Worm (Caenorhabditis elegans): ENCODE results near the gene C14A4.8.

The C14A4.8 gene

ce11 chrII:10563368-10563767 lies 34.6 kb downstream of the C14A4.8 start, which contains the start of gene cdc-48.1:
cdc-48.1 (minus strand) TSS chrII:10563407.
- TF ChIP-seq F10E7.11 (tag; optimal IDR thresholded peaks at IDR 0.05) (peak; percentile 87), snpc-1.3 (tag; optimal IDR thresholded peaks at IDR 0.05; ENCODE audit: insufficient read depth) (peak; percentile 98), repo-1 (tag; optimal IDR thresholded peaks at IDR 0.05) (peak; percentile 98), ztf-18 (tag; optimal IDR thresholded peaks at IDR 0.05) (peak; percentile 89), ztf-6 (GFP tag; IDR thresholded peaks at IDR 0.05) (peak; percentile 99), lin-35 (GFP tag; optimal IDR thresholded peaks at IDR 0.05) (peak; percentile 98 to 100 (median 100)), akir-1 (GFP tag; optimal IDR thresholded peaks at IDR 0.05) (peak; percentile 75), Y53F4B.3 (GFP tag; IDR thresholded peaks at IDR 0.05) (peak; percentile 94), cebp-1 (GFP tag; IDR thresholded peaks at IDR 0.05) (peak; percentile 94), cebp-1 (tag; optimal IDR thresholded peaks at IDR 0.05) (peak; percentile 98), pha-4 (tag; optimal IDR thresholded peaks at IDR 0.05) (peak; percentile 98), atf-7 (tag; optimal IDR thresholded peaks at IDR 0.05) (peak; percentile 99), lsy-27 (tag; optimal IDR thresholded peaks at IDR 0.05; ENCODE audit: borderline replicate concordance, insufficient read depth) (peak; percentile 70), sea-2 (GFP tag; IDR thresholded peaks at IDR 0.05) (peak; percentile 83; the same call in 1 of the 2 replicates), lin-26 (GFP tag; IDR thresholded peaks at IDR 0.05) (peak; percentile 95), F33H1.4 (GFP tag; IDR thresholded peaks at IDR 0.05) (peak; percentile 96), sdz-38 (tag; optimal IDR thresholded peaks at IDR 0.05) (no peak), lsl-1 (GFP tag; optimal IDR thresholded peaks at IDR 0.05) (peak; percentile 96), ztf-22 (GFP tag; optimal IDR thresholded peaks at IDR 0.05) (peak; percentile 97), athp-1 (tag; optimal IDR thresholded peaks at IDR 0.05) (peak; percentile 100), Y79H2A.3 (GFP tag; conservative IDR thresholded peaks at IDR 0.05) (peak; percentile 96), F55B11.4 (tag; optimal IDR thresholded peaks at IDR 0.05; ENCODE audit: borderline replicate concordance, insufficient read depth) (no peak), F57A8.1 (GFP tag; optimal IDR thresholded peaks at IDR 0.05) (peak; percentile 84), C06A6.2 (GFP tag; conservative IDR thresholded peaks at IDR 0.05) (peak; percentile 98), lin-54 (GFP tag; optimal IDR thresholded peaks at IDR 0.05) (peak; percentile 100), hlh-26 (GFP tag; conservative IDR thresholded peaks at IDR 0.05) (no peak), T26A5.8 (tag; optimal IDR thresholded peaks at IDR 0.05) (peak; percentile 56), ceh-100 (GFP tag; IDR thresholded peaks at IDR 0.05) (peak; percentile 94), die-1 (tag; optimal IDR thresholded peaks at IDR 0.05) (peak; percentile 89), T07F8.4 (tag; optimal IDR thresholded peaks at IDR 0.05) (peak; percentile 90), nhr-120 (GFP tag; IDR thresholded peaks at IDR 0.05) (peak; percentile 92), let-607 (tag; optimal IDR thresholded peaks at IDR 0.05) (peak; percentile 98), snpc-3.4 (tag; optimal IDR thresholded peaks at IDR 0.05) (peak; percentile 99), F49E8.2 (tag; optimal IDR thresholded peaks at IDR 0.05; ENCODE audit: insufficient read depth) (peak; percentile 99), Y53G8AR.9 (GFP tag; conservative IDR thresholded peaks at IDR 0.05) (peak; percentile 100), attf-3 (GFP tag; conservative IDR thresholded peaks at IDR 0.05) (peak; percentile 94), attf-6 (GFP tag; IDR thresholded peaks at IDR 0.05) (peak; percentile 92), nfya-2 (GFP tag; IDR thresholded peaks at IDR 0.05) (peak; percentile 94), efl-1 (GFP tag; optimal IDR thresholded peaks at IDR 0.05) (peak; percentile 100), ceh-27 (GFP tag; optimal IDR thresholded peaks at IDR 0.05) (peak; percentile 100), chd-7 (tag; optimal IDR thresholded peaks at IDR 0.05) (peak; percentile 99), mel-28 (tag; optimal IDR thresholded peaks at IDR 0.05; ENCODE audit: borderline replicate concordance) (peak; percentile 82), snpc-1.1 (tag; optimal IDR thresholded peaks at IDR 0.05; ENCODE audit: insufficient read depth) (peak; percentile 87), hsf-1 (GFP tag; IDR thresholded peaks at IDR 0.05) (peak; percentile 94), dpl-1 (GFP tag; optimal IDR thresholded peaks at IDR 0.05) (peak; percentile 100), somi-1 (GFP tag; optimal IDR thresholded peaks at IDR 0.05) (peak; percentile 99), hlh-12 (tag; optimal IDR thresholded peaks at IDR 0.05) (no peak)

Measured in whole organism, young adult.